Fruit fly (Drosophila melanogaster) S2 (cell line): Measurements from ENCODE around the gene CG5880.

Source experiments
- CG8478 ChIP-seq: fragments of >200 bp; optimal IDR thresholded peaks from 2 replicates; lab custom pipeline; 2018
- CTCF ChIP-seq, 2 experiments: fragments of >200 bp; optimal IDR thresholded peaks; 2 replicates each; lab custom pipeline; 2018

- TF ChIP-seq CG8478 (lab: Kevin White, UChicago) (no peak), CTCF (optimal IDR thresholded peaks at IDR 0.05; lab: Kevin White, UChicago) (no peak)
These were observed 17.4 kb downstream of the CG5880 start for dm6 chr3R:27133992-27134391.
